Worm (Caenorhabditis elegans): ENCODE results near the gene fip-5.

Gene fip-5

DNA sequence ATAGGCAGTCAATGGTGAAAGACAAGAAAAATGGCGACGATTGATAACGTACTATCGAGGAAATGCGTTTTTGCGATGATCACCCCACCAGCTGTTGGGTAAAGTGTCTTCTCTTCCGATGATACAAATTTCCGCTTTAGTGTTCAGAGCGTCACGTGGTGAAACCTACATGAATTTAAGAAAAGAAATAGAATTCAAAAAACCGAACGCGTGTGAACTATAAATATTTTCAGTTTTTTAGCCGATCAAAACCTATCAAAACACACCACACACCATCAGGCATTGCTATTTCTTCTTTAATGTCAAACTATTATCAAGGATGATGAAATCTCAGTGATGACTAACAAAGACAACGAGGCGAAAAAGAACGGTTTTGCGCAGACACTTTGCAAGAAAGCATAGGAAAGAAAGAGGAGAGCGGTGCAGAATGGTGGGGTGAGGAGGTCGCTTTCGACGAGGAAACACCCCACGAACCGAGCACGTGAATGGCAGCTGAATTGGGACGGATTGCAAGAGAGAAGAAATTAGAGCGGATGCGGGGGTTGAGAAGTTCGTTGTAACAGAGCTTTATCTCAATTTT, 29.6 kb downstream of the fip-5 start (continued):
- peak; percentile 35 for TF ChIP-seq hlh-30 (tag; optimal IDR thresholded peaks at IDR 0.05; ENCODE audit: insufficient read depth)
- peak in 1 of 2 experiments; percentile 38 for TF ChIP-seq unc-62 (GFP tag; optimal IDR thresholded peaks at IDR 0.05 in 1 of 2)
- TF ChIP-seq unc-62 (tag; optimal IDR thresholded peaks at IDR 0.05) = no peak
- TF ChIP-seq fkh-10 (GFP tag; optimal IDR thresholded peaks at IDR 0.05) = no peak
- peak; percentile 80 for TF ChIP-seq nhr-48 (tag; optimal IDR thresholded peaks at IDR 0.05)
- TF ChIP-seq dmd-6 (GFP tag; IDR thresholded peaks at IDR 0.05) = peak; percentile 61
- no peak for TF ChIP-seq nhr-111 (GFP tag; optimal IDR thresholded peaks at IDR 0.05)
- peak; percentile 55 for TF ChIP-seq T20F7.1 (GFP tag; optimal IDR thresholded peaks at IDR 0.05)
- TF ChIP-seq mdl-1 (tag; optimal IDR thresholded peaks at IDR 0.05) = peak; percentile 77 to 88
- TF ChIP-seq zfp-3 (GFP tag; conservative IDR thresholded peaks at IDR 0.05) = no peak
- no peak for TF ChIP-seq daf-16 (GFP tag; optimal IDR thresholded peaks at IDR 0.05)
- peak; percentile 17 for TF ChIP-seq daf-16 (tag; optimal IDR thresholded peaks at IDR 0.05)
- peak; percentile 57 for TF ChIP-seq nhr-28 (tag; optimal IDR thresholded peaks at IDR 0.05)
- TF ChIP-seq ceh-28 (tag; optimal IDR thresholded peaks at IDR 0.05) = no peak
- no peak for TF ChIP-seq Y5F2A.4 (GFP tag; optimal IDR thresholded peaks at IDR 0.05)
- peak; percentile 38 for TF ChIP-seq mep-1 (tag; optimal IDR thresholded peaks at IDR 0.05)
- TF ChIP-seq F37D6.2 (tag; optimal IDR thresholded peaks at IDR 0.05) = no peak
- TF ChIP-seq daf-12 (tag; optimal IDR thresholded peaks at IDR 0.05) = no peak
- no peak for TF ChIP-seq snpc-1.2 (GFP tag; IDR thresholded peaks at IDR 0.05)
- TF ChIP-seq vab-7 (GFP tag; IDR thresholded peaks at IDR 0.05) = no peak
- no peak for TF ChIP-seq dmd-8 (GFP tag; IDR thresholded peaks at IDR 0.05)
- no peak for TF ChIP-seq egl-27 (tag; optimal IDR thresholded peaks at IDR 0.05)
- TF ChIP-seq hif-1 (tag; optimal IDR thresholded peaks at IDR 0.05) = peak in 1 of 2 experiments; percentile 25
- no peak for TF ChIP-seq ceh-32 (tag; optimal IDR thresholded peaks at IDR 0.05; ENCODE audit: poor library complexity)
- peak; percentile 79 for TF ChIP-seq hlh-11 (tag; optimal IDR thresholded peaks at IDR 0.05)
- no peak for TF ChIP-seq R02D3.7 (tag; optimal IDR thresholded peaks at IDR 0.05)

- TF ChIP-seq ceh-28 (tag; optimal IDR thresholded peaks at IDR 0.05) (no peak), sdz-12 (GFP tag; optimal IDR thresholded peaks at IDR 0.05) (no peak), dmd-8 (GFP tag; IDR thresholded peaks at IDR 0.05) (no peak), F26F4.8 (GFP tag; conservative IDR thresholded peaks at IDR 0.05) (no peak), lin-38 (GFP tag; IDR thresholded peaks at IDR 0.05) (no peak), nhr-6 (tag; optimal IDR thresholded peaks at IDR 0.05) (no peak), aly-2 (tag; optimal IDR thresholded peaks at IDR 0.05) (no peak), Y105C5A.15 (GFP tag; IDR thresholded peaks at IDR 0.05) (no peak), zip-2 (tag; optimal IDR thresholded peaks at IDR 0.05) (no peak), mes-2 (tag; optimal IDR thresholded peaks at IDR 0.05; ENCODE audit: poor library complexity, severe bottlenecking) (no peak), nhr-48 (tag; optimal IDR thresholded peaks at IDR 0.05) (peak; percentile 55), saeg-2 (GFP tag; IDR thresholded peaks at IDR 0.05) (no peak), daf-8 (GFP tag; IDR thresholded peaks at IDR 0.05) (no peak), ztf-7 (tag; optimal IDR thresholded peaks at IDR 0.05) (no peak), ceh-82 (tag; optimal IDR thresholded peaks at IDR 0.05) (no peak), nhr-11 (tag; optimal IDR thresholded peaks at IDR 0.05) (peak; percentile 71), ztf-11 (tag; optimal IDR thresholded peaks at IDR 0.05) (no peak), dpl-1 (GFP tag; optimal IDR thresholded peaks at IDR 0.05) (no peak), set-16 (GFP tag; IDR thresholded peaks at IDR 0.05) (no peak), tra-1 (GFP tag; IDR thresholded peaks at IDR 0.05) (peak; percentile 49; the same call in 1 of the 2 replicates), jun-1 (tag; optimal IDR thresholded peaks at IDR 0.05) (no peak), aha-1 (tag) (peak; percentile 81), nhr-10 (tag; optimal IDR thresholded peaks at IDR 0.05) (no peak), nhr-237 (tag; optimal IDR thresholded peaks at IDR 0.05) (no peak), ceh-20 (GFP tag; IDR thresholded peaks at IDR 0.05) (no peak), daf-16 (GFP tag; optimal IDR thresholded peaks at IDR 0.05) (peak in 1 of 2 experiments; percentile 14), daf-16 (tag; optimal IDR thresholded peaks at IDR 0.05) (peak; percentile 93), spr-3 (GFP tag; optimal IDR thresholded peaks at IDR 0.05) (no peak), nhr-42 (GFP tag; IDR thresholded peaks at IDR 0.05) (no peak), daf-12 (tag; optimal IDR thresholded peaks at IDR 0.05) (no peak), hmg-1.1 (GFP tag; IDR thresholded peaks at IDR 0.05) (no peak), Y5F2A.4 (GFP tag; optimal IDR thresholded peaks at IDR 0.05) (no peak)
These were observed 30.8 kb downstream of the fip-5 start, which contains the start of gene R07E3.4 for ce11 chrX:10333301-10333854. Gene R07E3.4, minus strand, starts transcription at chrX:10333351.
